Worm (Caenorhabditis elegans) whole organism, L3 larva: Measurements from ENCODE around the gene F40G9.5.

Experiments used
- R02D3.7 ChIP-seq: fragments of 150-350 bp; optimal IDR thresholded peaks from 2 replicates; lab custom pipeline; 2014; ENCODE audit warnings: missing biosample characterization, missing genetic modification characterization
- ZK546.5 ChIP-seq: sonication (generic microtip); optimal IDR thresholded peaks from 2 replicates; lab custom pipeline; 2017; ENCODE audit warnings: missing biosample characterization, missing genetic modification characterization
- aly-2 ChIP-seq: fragments of 150-350 bp; optimal IDR thresholded peaks from 2 replicates; lab custom pipeline; 2014; ENCODE audit warnings: missing biosample characterization, missing genetic modification characterization
- ama-1 ChIP-seq: fragments of 150-350 bp; optimal IDR thresholded peaks from 2 replicates; lab custom pipeline; 2018
- ceh-28 ChIP-seq: fragments of 150-350 bp; optimal IDR thresholded peaks from 2 replicates; lab custom pipeline; 2014; ENCODE audit warnings: missing biosample characterization, missing genetic modification reagents, missing genetic modification characterization
- ceh-82 ChIP-seq: fragments of 150-350 bp; optimal IDR thresholded peaks from 2 replicates; lab custom pipeline; 2014; ENCODE audit warnings: missing biosample characterization, missing genetic modification characterization
- ceh-9 ChIP-seq: sonication (generic microtip); optimal IDR thresholded peaks from 2 replicates; lab custom pipeline; 2018; ENCODE audit warnings: missing biosample characterization, missing genetic modification characterization
- daf-12 ChIP-seq: fragments of 150-350 bp; optimal IDR thresholded peaks from 2 replicates; lab custom pipeline; 2014; ENCODE audit warnings: missing biosample characterization, missing genetic modification reagents, missing genetic modification characterization
- egl-27 ChIP-seq: sonication (generic microtip); optimal IDR thresholded peaks from 4 replicates; lab custom pipeline; 2017; ENCODE audit warnings: missing biosample characterization, missing genetic modification reagents, missing genetic modification characterization
- egl-5 ChIP-seq: fragments of 150-350 bp; optimal IDR thresholded peaks from 2 replicates; lab custom pipeline; 2017; ENCODE audit warnings: missing biosample characterization, missing genetic modification reagents, missing genetic modification characterization, inconsistent platforms
- elt-1 ChIP-seq: fragments of 150-350 bp; optimal IDR thresholded peaks from 2 replicates; lab custom pipeline; 2014; ENCODE audit warnings: missing biosample characterization, missing genetic modification characterization
- elt-2 ChIP-seq: sonication (generic microtip); optimal IDR thresholded peaks from 2 replicates; lab custom pipeline; 2016; ENCODE audit warnings: missing genetic modification reagents, mild to moderate bottlenecking, missing genetic modification characterization, missing compliant biosample characterization
- elt-3 ChIP-seq, 3 experiments: fragments of 150-350 bp in 1 of 3; sonication (generic microtip) in 2 of 3; optimal IDR thresholded peaks; 2 replicates in 2 of 3; 4 replicates in 1 of 3; lab custom pipeline; 2014 to 2017; ENCODE audit warnings: missing biosample characterization in 3 of 3, missing genetic modification characterization in 3 of 3
- fkh-10 ChIP-seq: sonication (generic microtip); optimal IDR thresholded peaks from 2 replicates; lab custom pipeline; 2017; ENCODE audit warnings: missing biosample characterization, missing genetic modification reagents, missing genetic modification characterization
- fos-1 ChIP-seq: fragments of 150-350 bp; optimal IDR thresholded peaks from 2 replicates; lab custom pipeline; 2014; ENCODE audit warnings: missing biosample characterization, missing genetic modification characterization
- hmg-11 ChIP-seq: sonication (generic microtip); optimal IDR thresholded peaks from 2 replicates; lab custom pipeline; 2016; ENCODE audit warnings: missing genetic modification characterization, missing compliant biosample characterization
- jun-1 ChIP-seq: fragments of 150-350 bp; optimal IDR thresholded peaks from 2 replicates; lab custom pipeline; 2014; ENCODE audit warnings: missing biosample characterization, missing genetic modification reagents, missing genetic modification characterization
- lin-39 ChIP-seq: fragments of 150-350 bp; optimal IDR thresholded peaks from 2 replicates; lab custom pipeline; 2018; ENCODE audit warnings: missing biosample characterization, missing genetic modification reagents, missing genetic modification characterization
- lsy-12 ChIP-seq: sonication (generic microtip); optimal IDR thresholded peaks from 2 replicates; lab custom pipeline; 2016; ENCODE audit warnings: mild to moderate bottlenecking, missing genetic modification characterization, missing compliant biosample characterization
- mdl-1 ChIP-seq: fragments of 150-350 bp; optimal IDR thresholded peaks from 2 replicates; lab custom pipeline; 2014; ENCODE audit warnings: missing biosample characterization, missing genetic modification characterization
- nfya-1 ChIP-seq: sonication (generic microtip); optimal IDR thresholded peaks from 2 replicates; lab custom pipeline; 2017; ENCODE audit warnings: missing genetic modification characterization, mild to moderate bottlenecking, missing compliant biosample characterization, antibody characterized with exemption, moderate library complexity; ENCODE audit not compliant: insufficient read depth
- nhr-11 ChIP-seq: fragments of 150-350 bp; optimal IDR thresholded peaks from 2 replicates; lab custom pipeline; 2014; ENCODE audit warnings: missing biosample characterization, missing genetic modification characterization
- nhr-12 ChIP-seq: fragments of 150-350 bp; optimal IDR thresholded peaks from 2 replicates; lab custom pipeline; 2014; ENCODE audit warnings: missing biosample characterization, missing genetic modification characterization
- nhr-23 ChIP-seq: fragments of 150-350 bp; optimal IDR thresholded peaks from 2 replicates; lab custom pipeline; 2014; ENCODE audit warnings: missing biosample characterization, missing genetic modification reagents, missing genetic modification characterization
- nhr-237 ChIP-seq: fragments of 150-350 bp; optimal IDR thresholded peaks from 2 replicates; lab custom pipeline; 2014; ENCODE audit warnings: missing biosample characterization, missing genetic modification characterization
- nhr-25 ChIP-seq: sonication (generic microtip); optimal IDR thresholded peaks from 2 replicates; lab custom pipeline; 2017; ENCODE audit warnings: missing biosample characterization, missing genetic modification characterization
- nhr-43 ChIP-seq: sonication (generic microtip); optimal IDR thresholded peaks from 2 replicates; lab custom pipeline; 2016; ENCODE audit warnings: mild to moderate bottlenecking, missing genetic modification characterization, missing compliant biosample characterization; ENCODE audit not compliant: poor library complexity, severe bottlenecking
- nhr-76 ChIP-seq: fragments of 150-350 bp; sonication (generic microtip); optimal IDR thresholded peaks from 5 replicates; lab custom pipeline; 2014; ENCODE audit warnings: missing biosample characterization, missing genetic modification characterization
- nhr-77 ChIP-seq: fragments of 150-350 bp; optimal IDR thresholded peaks from 2 replicates; lab custom pipeline; 2014; ENCODE audit warnings: missing biosample characterization, missing genetic modification characterization
- skn-1 ChIP-seq: fragments of 150-350 bp; optimal IDR thresholded peaks from 2 replicates; lab custom pipeline; 2014; ENCODE audit warnings: missing biosample characterization, missing genetic modification characterization
- snpc-4 ChIP-seq: fragments of 150-350 bp; optimal IDR thresholded peaks from 2 replicates; lab custom pipeline; 2014; ENCODE audit warnings: missing biosample characterization, missing genetic modification characterization
- tbx-2 ChIP-seq: sonication (generic microtip); optimal IDR thresholded peaks from 2 replicates; lab custom pipeline; 2016; ENCODE audit warnings: mild to moderate bottlenecking, missing genetic modification characterization, missing compliant biosample characterization
- unc-62 ChIP-seq: fragments of 150-350 bp; sonication (generic microtip); optimal IDR thresholded peaks from 4 replicates; lab custom pipeline; 2014; ENCODE audit warnings: missing biosample characterization, missing genetic modification reagents, missing genetic modification characterization
- zag-1 ChIP-seq: fragments of 150-350 bp; optimal IDR thresholded peaks from 2 replicates; lab custom pipeline; 2014; ENCODE audit warnings: missing biosample characterization, missing genetic modification characterization
- ztf-4 ChIP-seq: fragments of 150-350 bp; optimal IDR thresholded peaks from 2 replicates; lab custom pipeline; 2014; ENCODE audit warnings: missing biosample characterization, missing genetic modification characterization

The F40G9.5 gene

DNA sequence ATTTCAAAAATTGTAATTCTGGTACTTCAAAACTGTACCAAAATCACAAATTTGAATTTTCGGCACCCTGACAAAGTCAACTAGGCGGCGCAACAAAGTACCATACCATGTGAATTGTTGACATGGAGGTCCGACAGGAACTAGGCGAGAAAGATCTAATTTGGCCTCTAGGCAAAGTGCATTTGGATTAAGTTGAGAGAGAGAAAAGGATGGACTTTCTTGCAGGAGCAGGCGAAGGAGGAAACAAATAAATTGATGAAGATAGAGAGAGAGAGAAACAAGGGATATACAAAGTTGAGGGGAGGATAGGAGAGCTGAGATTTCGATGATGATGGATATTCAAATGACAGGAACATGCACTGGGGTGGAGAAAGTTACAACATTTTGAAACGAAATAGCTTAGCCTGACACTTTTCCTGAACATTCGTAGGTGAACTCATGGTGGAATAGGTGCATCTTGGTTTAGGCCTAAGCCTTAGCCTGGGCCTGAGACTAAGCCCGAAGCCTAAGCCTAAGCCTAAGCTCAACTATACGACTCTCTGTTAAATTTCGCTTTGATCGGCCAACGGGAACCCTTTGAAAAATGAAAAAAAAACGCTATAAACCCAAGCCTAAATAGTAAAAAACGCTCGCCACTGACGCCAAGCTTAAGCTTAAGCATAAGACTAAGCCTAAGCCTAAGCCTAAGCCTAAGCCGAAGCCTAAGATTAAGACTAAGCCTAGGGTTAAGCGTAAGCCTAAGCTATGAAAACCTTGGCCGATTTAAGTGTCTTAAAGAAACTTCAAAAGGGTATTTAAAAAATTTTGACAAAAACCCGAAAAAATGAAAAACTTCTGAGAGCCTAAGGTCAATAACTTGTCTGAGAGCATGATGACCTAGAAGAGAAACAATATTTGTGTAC, 28.0 kb downstream of the F40G9.5 start:
- TF ChIP-seq fos-1 (tag; lab: Kevin White, UChicago) (no peak), lsy-12 (tag; lab: Kevin White, UChicago) (no peak), elt-2 (tag; lab: Kevin White, UChicago) (no peak), nhr-237 (tag; lab: Kevin White, UChicago) (no peak), snpc-4 (tag; lab: Kevin White, UChicago) (no peak), egl-27 (tag; lab: Kevin White, UChicago) (no peak), ceh-9 (tag; lab: Kevin White, UChicago) (no peak), ama-1 (lab: Kevin White, UChicago) (no peak), tbx-2 (tag; lab: Kevin White, UChicago) (no peak), unc-62 (no peak), nhr-12 (tag; lab: Kevin White, UChicago) (no peak)

DNA sequence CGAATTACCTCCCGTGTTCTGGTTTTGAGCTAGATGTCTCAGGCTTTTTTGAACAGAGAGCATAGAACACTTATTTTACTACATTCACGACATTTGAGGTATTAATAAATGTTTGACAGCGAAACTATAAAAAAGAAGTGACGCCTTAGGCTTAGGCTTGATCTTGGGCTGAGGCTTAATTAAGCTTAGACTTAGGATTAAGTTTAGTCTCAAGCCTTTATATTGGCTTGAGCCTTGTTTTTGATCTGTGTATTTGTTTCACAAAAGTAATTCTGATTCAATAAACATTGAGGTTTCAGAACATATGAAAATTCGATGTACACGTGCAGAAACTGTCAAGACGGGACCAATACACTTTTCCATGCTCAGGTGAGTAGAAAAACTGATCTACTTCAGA, 28.6 kb downstream of the F40G9.5 start, which contains the start of gene klp-20:
TSS of gene klp-20 (plus strand) at position 298 of the 397 bp plus-strand sequence.
- TF ChIP-seq ceh-28 (tag; lab: Kevin White, UChicago) (no peak), ceh-82 (tag; lab: Kevin White, UChicago) (no peak), fos-1 (tag; lab: Kevin White, UChicago) (no peak), elt-3 (tag; optimal IDR thresholded peaks at IDR 0.05; lab: Kevin White, UChicago) (no peak), hmg-11 (tag; lab: Kevin White, UChicago) (no peak), skn-1 (no peak), ztf-4 (tag; lab: Kevin White, UChicago) (no peak), elt-2 (tag; lab: Kevin White, UChicago) (no peak), egl-5 (tag; lab: Kevin White, UChicago) (no peak), nhr-43 (tag; lab: Kevin White, UChicago) (no peak), nhr-12 (tag; lab: Kevin White, UChicago) (no peak), mdl-1 (no peak), lin-39 (tag; lab: Kevin White, UChicago) (no peak), nhr-77 (no peak)

DNA sequence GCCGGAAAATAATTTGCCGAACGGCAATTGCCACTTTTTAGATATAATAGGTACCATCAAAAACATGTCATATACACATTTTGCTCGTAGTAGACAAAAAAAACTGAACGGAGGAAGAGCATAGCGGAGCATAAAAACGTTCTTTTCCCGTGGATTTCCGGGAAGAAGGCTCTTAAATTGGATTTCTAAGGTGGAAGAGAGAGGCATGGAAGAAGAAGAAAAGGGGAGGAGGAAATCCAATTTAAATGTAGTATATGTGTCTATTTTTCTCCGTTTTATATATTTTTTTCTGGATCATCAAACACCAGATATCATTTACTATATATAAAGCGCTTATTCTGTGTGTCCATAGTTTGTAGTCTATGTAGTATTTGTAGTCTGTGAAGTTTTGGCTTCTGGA, 30.3 kb downstream of the F40G9.5 start:
- TF ChIP-seq mdl-1 (no peak), lsy-12 (tag; lab: Kevin White, UChicago) (no peak), daf-12 (tag; lab: Kevin White, UChicago) (no peak), lin-39 (tag; lab: Kevin White, UChicago) (no peak), ZK546.5 (no peak), R02D3.7 (tag; lab: Kevin White, UChicago) (no peak), nhr-23 (tag; lab: Kevin White, UChicago) (no peak), fkh-10 (GFP tag; lab: Kevin White, UChicago) (no peak), ceh-9 (tag; lab: Kevin White, UChicago) (no peak), zag-1 (no peak), skn-1 (no peak), nhr-25 (tag; lab: Kevin White, UChicago) (no peak), hmg-11 (tag; lab: Kevin White, UChicago) (no peak), snpc-4 (tag; lab: Kevin White, UChicago) (no peak), jun-1 (tag; lab: Kevin White, UChicago) (no peak)

DNA sequence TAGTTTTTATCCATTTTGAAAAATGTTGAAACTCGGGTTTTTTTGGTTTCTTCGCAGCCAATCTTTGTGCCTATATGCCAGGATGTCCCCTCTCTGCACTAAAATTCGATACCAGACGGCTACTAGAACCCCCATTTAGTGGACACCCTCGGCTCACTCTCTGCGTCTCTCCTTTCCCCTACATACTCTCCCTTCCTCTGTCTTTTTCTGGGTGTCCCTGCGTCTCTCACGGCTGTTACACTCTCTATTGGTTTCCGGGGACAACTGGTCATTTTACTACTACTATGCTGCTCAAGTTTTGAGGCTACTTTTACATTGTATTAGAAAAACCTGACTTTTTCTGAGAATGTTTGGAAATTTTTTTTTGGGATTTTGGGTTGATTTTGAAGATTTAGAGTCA, 39.3 kb downstream of the F40G9.5 start:
- TF ChIP-seq nhr-11 (tag; lab: Kevin White, UChicago) = no peak
- peak; percentile 57 for TF ChIP-seq hmg-11 (tag; lab: Kevin White, UChicago)
- peak; percentile 2 for TF ChIP-seq nfya-1
- no peak for TF ChIP-seq elt-1

DNA sequence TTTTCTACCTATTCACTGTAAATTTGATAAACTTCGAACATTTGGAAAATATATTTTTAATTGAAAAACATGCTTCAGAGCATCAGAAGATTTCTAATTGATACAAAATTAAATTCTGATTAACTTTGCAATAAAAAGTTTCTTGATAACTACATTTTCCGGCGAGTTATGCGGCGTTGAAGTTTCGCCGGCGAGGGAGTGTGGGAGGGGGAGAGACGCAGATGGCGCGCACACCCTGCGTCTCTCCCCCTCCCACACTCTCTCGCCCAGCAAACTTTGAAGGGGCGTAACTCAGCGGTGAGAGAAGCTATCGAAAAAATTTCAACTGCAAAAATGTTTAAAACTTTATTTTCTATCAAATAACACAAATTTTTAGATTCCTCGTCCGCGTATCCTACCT, 41.4 kb downstream of the F40G9.5 start:
- TF ChIP-seq unc-62 = no peak
- no peak for TF ChIP-seq lsy-12 (tag; lab: Kevin White, UChicago)
- TF ChIP-seq fkh-10 (GFP tag; lab: Kevin White, UChicago) = no peak
- TF ChIP-seq jun-1 (tag; lab: Kevin White, UChicago) = no peak
- no peak for TF ChIP-seq nhr-76 (tag; lab: Kevin White, UChicago)
- TF ChIP-seq daf-12 (tag; lab: Kevin White, UChicago) = no peak
- TF ChIP-seq aly-2 (tag; lab: Kevin White, UChicago) = no peak
- no peak for TF ChIP-seq ceh-9 (tag; lab: Kevin White, UChicago)
- TF ChIP-seq nhr-11 (tag; lab: Kevin White, UChicago) = no peak
- TF ChIP-seq ceh-82 (tag; lab: Kevin White, UChicago) = no peak
- no peak for TF ChIP-seq nfya-1
